Worm (Caenorhabditis elegans) whole organism, mixed stage, embryonic: ENCODE data around the gene twk-31.

Source experiments
- M03D4.4 ChIP-seq: sonication (generic microtip); optimal IDR thresholded peaks from 2 replicates; lab custom pipeline; 2017; ENCODE audit warnings: mild to moderate bottlenecking, missing genetic modification characterization, missing compliant biosample characterization
- bed-3 ChIP-seq: fragments of 200-800 bp; sonication (Bioruptor generic); optimal IDR thresholded peaks from 3 replicates; lab custom pipeline; 2018; ENCODE audit warnings: mild to moderate bottlenecking, missing genetic modification characterization, moderate library complexity, missing compliant biosample characterization
- blmp-1 ChIP-seq: fragments of 150-350 bp; optimal IDR thresholded peaks from 2 replicates; lab custom pipeline; 2014; ENCODE audit warnings: missing biosample characterization, missing genetic modification characterization
- ceh-39 ChIP-seq: fragments of 150-350 bp; optimal IDR thresholded peaks from 2 replicates; lab custom pipeline; 2014; ENCODE audit warnings: missing biosample characterization, missing genetic modification characterization
- ceh-83 ChIP-seq: fragments of 200-800 bp; sonication (Bioruptor generic); optimal IDR thresholded peaks from 2 replicates; lab custom pipeline; 2018; ENCODE audit warnings: mild to moderate bottlenecking, missing genetic modification characterization, missing compliant biosample characterization
- ces-1 ChIP-seq: fragments of 150-350 bp; optimal IDR thresholded peaks from 2 replicates; lab custom pipeline; 2014; ENCODE audit warnings: missing biosample characterization, missing genetic modification reagents, missing genetic modification characterization
- cnd-1 ChIP-seq: fragments of 200-800 bp; sonication (Bioruptor generic); optimal IDR thresholded peaks from 2 replicates; lab custom pipeline; 2018; ENCODE audit warnings: mild to moderate bottlenecking, missing genetic modification characterization, missing compliant biosample characterization
- drap-1 ChIP-seq: fragments of 200-800 bp; sonication (Bioruptor generic); optimal IDR thresholded peaks from 3 replicates; lab custom pipeline; 2018; ENCODE audit warnings: mild to moderate bottlenecking, missing genetic modification characterization, missing compliant biosample characterization
- flh-1 ChIP-seq: fragments of 200-800 bp; sonication (Bioruptor generic); optimal IDR thresholded peaks from 2 replicates; lab custom pipeline; 2018; ENCODE audit warnings: mild to moderate bottlenecking, missing genetic modification characterization, moderate library complexity, missing compliant biosample characterization
- ham-2 ChIP-seq: fragments of 200-800 bp; sonication (Bioruptor generic); optimal IDR thresholded peaks from 2 replicates; lab custom pipeline; 2018; ENCODE audit warnings: mild to moderate bottlenecking, missing genetic modification characterization, missing compliant biosample characterization
- hlh-1 ChIP-seq: fragments of 150-350 bp; optimal IDR thresholded peaks from 2 replicates; lab custom pipeline; 2014; ENCODE audit warnings: missing biosample characterization, missing genetic modification reagents, missing genetic modification characterization
- lin-13 ChIP-seq: fragments of 150-350 bp; optimal IDR thresholded peaks from 2 replicates; lab custom pipeline; 2014; ENCODE audit warnings: missing biosample characterization, missing genetic modification characterization
- lin-32 ChIP-seq: fragments of 200-800 bp; sonication (Bioruptor generic); optimal IDR thresholded peaks from 2 replicates; lab custom pipeline; 2018; ENCODE audit warnings: mild to moderate bottlenecking, missing genetic modification characterization, missing compliant biosample characterization
- lsy-2 ChIP-seq: fragments of 150-350 bp; optimal IDR thresholded peaks from 2 replicates; lab custom pipeline; 2014; ENCODE audit warnings: missing biosample characterization, missing genetic modification characterization
- mab-5 ChIP-seq: fragments of 150-350 bp; optimal IDR thresholded peaks from 2 replicates; lab custom pipeline; 2014; ENCODE audit warnings: missing biosample characterization, missing genetic modification characterization
- mep-1 ChIP-seq: fragments of 150-350 bp; optimal IDR thresholded peaks from 2 replicates; lab custom pipeline; 2017; ENCODE audit warnings: missing biosample characterization, missing genetic modification reagents, missing genetic modification characterization, inconsistent platforms
- mls-2 ChIP-seq: sonication (generic microtip); optimal IDR thresholded peaks from 2 replicates; lab custom pipeline; 2016; ENCODE audit warnings: mild to moderate bottlenecking, missing genetic modification characterization, moderate library complexity, missing compliant biosample characterization
- nhr-12 ChIP-seq: fragments of 150-350 bp; optimal IDR thresholded peaks from 2 replicates; lab custom pipeline; 2014; ENCODE audit warnings: missing biosample characterization, missing genetic modification characterization
- nhr-2 ChIP-seq: fragments of 150-350 bp; optimal IDR thresholded peaks from 2 replicates; lab custom pipeline; 2014; ENCODE audit warnings: missing biosample characterization, missing genetic modification characterization
- nhr-237 ChIP-seq: fragments of 150-350 bp; optimal IDR thresholded peaks from 2 replicates; lab custom pipeline; 2014; ENCODE audit warnings: missing biosample characterization, missing genetic modification characterization
- nhr-28 ChIP-seq: fragments of 150-350 bp; optimal IDR thresholded peaks from 2 replicates; lab custom pipeline; 2014; ENCODE audit warnings: missing biosample characterization, missing genetic modification characterization
- nhr-76 ChIP-seq: sonication (generic microtip); optimal IDR thresholded peaks from 2 replicates; lab custom pipeline; 2017; ENCODE audit warnings: missing biosample characterization, missing genetic modification characterization
- pha-4 ChIP-seq: fragments of 150-350 bp; optimal IDR thresholded peaks from 2 replicates; lab custom pipeline; 2018; ENCODE audit warnings: missing biosample characterization, missing genetic modification reagents, missing genetic modification characterization
- sem-2 ChIP-seq: fragments of 200-800 bp; sonication (Bioruptor generic); optimal IDR thresholded peaks from 2 replicates; lab custom pipeline; 2018; ENCODE audit warnings: mild to moderate bottlenecking, missing genetic modification characterization, missing compliant biosample characterization
- snpc-4 ChIP-seq: fragments of 150-350 bp; optimal IDR thresholded peaks from 2 replicates; lab custom pipeline; 2014; ENCODE audit warnings: missing biosample characterization, missing genetic modification characterization
- sptf-1 ChIP-seq: sonication (generic microtip); optimal IDR thresholded peaks from 2 replicates; lab custom pipeline; 2017; ENCODE audit warnings: mild to moderate bottlenecking, missing genetic modification characterization, moderate library complexity, missing compliant biosample characterization
- tbx-8 ChIP-seq: fragments of 200-800 bp; sonication (Bioruptor generic); optimal IDR thresholded peaks from 2 replicates; lab custom pipeline; 2018; ENCODE audit warnings: mild to moderate bottlenecking, missing genetic modification characterization, moderate library complexity, missing compliant biosample characterization
- unc-120 ChIP-seq: sonication (generic microtip); optimal IDR thresholded peaks from 2 replicates; lab custom pipeline; 2017; ENCODE audit warnings: missing genetic modification characterization, missing compliant biosample characterization; ENCODE audit not compliant: poor library complexity, severe bottlenecking
- unc-39 ChIP-seq: fragments of 150-350 bp; optimal IDR thresholded peaks from 2 replicates; lab custom pipeline; 2014; ENCODE audit warnings: missing biosample characterization, missing genetic modification characterization
- unc-62 ChIP-seq: fragments of 150-350 bp; optimal IDR thresholded peaks from 2 replicates; lab custom pipeline; 2014; ENCODE audit warnings: missing biosample characterization, missing genetic modification reagents, missing genetic modification characterization
- zip-8 ChIP-seq: fragments of 150-350 bp; optimal IDR thresholded peaks from 2 replicates; lab custom pipeline; 2014; ENCODE audit warnings: missing biosample characterization, missing genetic modification characterization
- ztf-11 ChIP-seq: fragments of 150-350 bp; optimal IDR thresholded peaks from 2 replicates; lab custom pipeline; 2014; ENCODE audit warnings: missing biosample characterization, missing genetic modification characterization

The twk-31 gene

DNA sequence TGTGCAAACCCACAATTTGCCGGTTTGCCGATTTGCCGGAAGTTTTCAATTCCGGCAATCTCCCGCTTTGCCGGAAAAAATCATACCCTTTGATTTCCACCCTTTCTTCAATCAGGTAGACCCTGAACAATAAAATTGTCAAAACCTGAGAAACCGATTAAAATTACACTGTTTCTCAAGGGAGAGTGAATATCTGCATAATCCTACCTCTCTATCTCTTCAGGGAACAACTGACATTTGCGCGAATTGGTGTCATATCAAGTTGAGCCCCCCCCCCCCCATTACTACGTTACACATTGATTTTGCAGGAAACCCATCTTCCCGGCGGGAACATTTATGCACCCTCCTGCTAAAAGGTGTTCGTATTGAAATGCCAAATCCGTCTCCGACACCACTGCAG is at the start of gene twk-31:
Gene twk-31, plus strand, starts transcription at position 301 of the 400 bp plus-strand sequence.
- TF ChIP-seq tbx-8 (GFP tag; lab: Kevin White, UChicago) (no peak), nhr-2 (tag; lab: Kevin White, UChicago) (no peak), snpc-4 (tag; lab: Kevin White, UChicago) (no peak), hlh-1 (tag; lab: Kevin White, UChicago) (peak; percentile 85), M03D4.4 (tag; lab: Kevin White, UChicago) (no peak), nhr-12 (tag; lab: Kevin White, UChicago) (no peak), pha-4 (tag; lab: Kevin White, UChicago) (no peak), nhr-76 (tag; lab: Kevin White, UChicago) (no peak), mab-5 (tag; lab: Kevin White, UChicago) (no peak), nhr-28 (tag; lab: Kevin White, UChicago) (no peak), mep-1 (tag; lab: Kevin White, UChicago) (no peak), lsy-2 (tag; lab: Kevin White, UChicago) (no peak), lin-32 (GFP tag; lab: Kevin White, UChicago) (no peak), ztf-11 (tag; lab: Kevin White, UChicago) (no peak), unc-62 (peak; percentile 1), ceh-83 (GFP tag; lab: Kevin White, UChicago) (no peak), sptf-1 (tag; lab: Kevin White, UChicago) (no peak), ceh-39 (tag; lab: Kevin White, UChicago) (no peak), drap-1 (GFP tag; lab: Kevin White, UChicago) (no peak), ces-1 (GFP tag; lab: Kevin White, UChicago) (no peak), unc-120 (tag; lab: Kevin White, UChicago) (peak; percentile 30), lin-13 (no peak), bed-3 (GFP tag; lab: Kevin White, UChicago) (no peak), unc-39 (tag; lab: Kevin White, UChicago) (no peak)
- TF ChIP-seq, all 35 proteins: peak for 3

DNA sequence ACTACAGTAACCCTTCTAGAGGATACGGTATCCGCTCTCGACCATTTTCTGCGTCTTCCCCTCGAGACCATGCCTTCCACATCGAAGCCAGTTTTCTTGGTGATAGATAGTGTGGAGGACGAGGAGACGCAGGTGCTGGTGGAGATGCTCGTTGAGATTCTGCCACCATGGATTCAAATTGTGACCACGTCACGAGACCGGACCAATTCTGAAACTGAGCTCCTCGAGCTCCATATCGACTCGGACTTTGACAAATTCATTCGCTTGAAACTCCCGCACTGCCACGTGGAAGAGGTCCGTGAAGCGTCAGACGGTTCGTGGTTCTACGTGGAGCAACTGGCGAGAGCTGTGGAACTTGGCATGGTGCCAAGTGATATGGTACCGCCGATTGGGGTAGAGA is 49.1 kb upstream of the twk-31 start:
- no peak for TF ChIP-seq blmp-1
- TF ChIP-seq drap-1 (GFP tag; lab: Kevin White, UChicago): no peak
- no peak for TF ChIP-seq ceh-83 (GFP tag; lab: Kevin White, UChicago)
- no peak for TF ChIP-seq flh-1 (GFP tag; lab: Kevin White, UChicago)
- no peak for TF ChIP-seq nhr-237 (tag; lab: Kevin White, UChicago)
- no peak for TF ChIP-seq ceh-39 (tag; lab: Kevin White, UChicago)
- no peak for TF ChIP-seq cnd-1 (tag; lab: Kevin White, UChicago)
- no peak for TF ChIP-seq ham-2 (GFP tag; lab: Kevin White, UChicago)
- TF ChIP-seq mls-2: no peak
- no peak for TF ChIP-seq snpc-4 (tag; lab: Kevin White, UChicago)
- no peak for TF ChIP-seq sem-2
- no peak for TF ChIP-seq bed-3 (GFP tag; lab: Kevin White, UChicago)
- TF ChIP-seq ces-1 (GFP tag; lab: Kevin White, UChicago): no peak
- no peak for TF ChIP-seq nhr-2 (tag; lab: Kevin White, UChicago)
- no peak for TF ChIP-seq unc-120 (tag; lab: Kevin White, UChicago)
- TF ChIP-seq unc-62: no peak
- TF ChIP-seq nhr-12 (tag; lab: Kevin White, UChicago): no peak
- no peak for TF ChIP-seq lin-32 (GFP tag; lab: Kevin White, UChicago)

DNA sequence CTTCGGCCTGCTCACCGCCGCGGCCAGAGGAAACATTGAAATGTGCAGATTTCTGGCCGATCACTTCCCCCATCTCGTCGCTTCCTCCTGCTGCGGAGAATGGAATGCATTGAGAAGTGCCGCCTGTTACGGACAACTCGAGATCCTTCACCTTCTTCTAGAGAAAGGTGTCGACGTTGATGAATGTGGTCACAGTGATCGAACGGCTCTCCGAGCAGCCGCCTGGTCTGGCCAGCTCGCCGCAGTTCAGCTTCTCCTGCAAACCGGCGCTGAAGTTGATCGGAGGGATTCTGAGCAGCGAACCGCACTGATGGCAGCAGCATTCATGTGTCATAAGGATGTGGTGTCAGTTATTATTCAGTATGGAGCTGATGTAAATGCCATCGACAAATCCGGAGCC is 47.6 kb upstream of the twk-31 start:
- TF ChIP-seq bed-3 (GFP tag; lab: Kevin White, UChicago): no peak
- TF ChIP-seq cnd-1 (tag; lab: Kevin White, UChicago): no peak
- no peak for TF ChIP-seq mab-5 (tag; lab: Kevin White, UChicago)
- no peak for TF ChIP-seq ceh-39 (tag; lab: Kevin White, UChicago)
- TF ChIP-seq sptf-1 (tag; lab: Kevin White, UChicago): no peak
- TF ChIP-seq ceh-83 (GFP tag; lab: Kevin White, UChicago): no peak
- TF ChIP-seq unc-120 (tag; lab: Kevin White, UChicago): no peak
- no peak for TF ChIP-seq nhr-76 (tag; lab: Kevin White, UChicago)
- no peak for TF ChIP-seq nhr-2 (tag; lab: Kevin White, UChicago)
- no peak for TF ChIP-seq lin-13
- no peak for TF ChIP-seq zip-8 (tag; lab: Kevin White, UChicago)
- no peak for TF ChIP-seq sem-2
- no peak for TF ChIP-seq snpc-4 (tag; lab: Kevin White, UChicago)
- TF ChIP-seq unc-62: no peak
- TF ChIP-seq nhr-12 (tag; lab: Kevin White, UChicago): no peak
- TF ChIP-seq nhr-28 (tag; lab: Kevin White, UChicago): no peak
- TF ChIP-seq mls-2: no peak
- no peak for TF ChIP-seq hlh-1 (tag; lab: Kevin White, UChicago)
- TF ChIP-seq mep-1 (tag; lab: Kevin White, UChicago): no peak
